Worm (Caenorhabditis elegans) whole organism, L2 larva: Measurements from ENCODE around the gene srh-24.

Experiments
- C34F6.9 ChIP-seq: fragments of 150-350 bp; optimal IDR thresholded peaks from 2 replicates; lab custom pipeline; 2014; ENCODE audit warnings: missing biosample characterization, missing genetic modification characterization
- F13H6.1 ChIP-seq: sonication (generic microtip); optimal IDR thresholded peaks from 2 replicates; lab custom pipeline; 2016; ENCODE audit warnings: missing genetic modification characterization, missing compliant biosample characterization
- ZK546.5 ChIP-seq: sonication (generic microtip); optimal IDR thresholded peaks from 2 replicates; lab custom pipeline; 2017; ENCODE audit warnings: missing biosample characterization, missing genetic modification characterization
- aly-2 ChIP-seq: fragments of 150-350 bp; optimal IDR thresholded peaks from 2 replicates; lab custom pipeline; 2014; ENCODE audit warnings: missing biosample characterization, missing genetic modification characterization
- ama-1 ChIP-seq: fragments of 150-350 bp; optimal IDR thresholded peaks from 2 replicates; lab custom pipeline; 2018; ENCODE audit warnings: inconsistent platforms
- blmp-1 ChIP-seq: sonication (generic microtip); optimal IDR thresholded peaks from 2 replicates; lab custom pipeline; 2017; ENCODE audit warnings: missing genetic modification characterization, mild to moderate bottlenecking, missing compliant biosample characterization, antibody characterized with exemption, moderate library complexity; ENCODE audit not compliant: insufficient read depth
- crh-2 ChIP-seq: sonication (generic microtip); optimal IDR thresholded peaks from 2 replicates; lab custom pipeline; 2017; ENCODE audit warnings: missing biosample characterization, missing genetic modification characterization
- dmd-4 ChIP-seq: sonication (generic microtip); optimal IDR thresholded peaks from 2 replicates; lab custom pipeline; 2017; ENCODE audit warnings: missing biosample characterization, missing genetic modification characterization
- egl-27 ChIP-seq: sonication (generic microtip); optimal IDR thresholded peaks from 3 replicates; lab custom pipeline; 2017; ENCODE audit warnings: missing biosample characterization, missing genetic modification reagents, missing genetic modification characterization
- elt-1 ChIP-seq: fragments of 150-350 bp; optimal IDR thresholded peaks from 2 replicates; lab custom pipeline; 2014; ENCODE audit warnings: missing biosample characterization, missing genetic modification characterization
- elt-3 ChIP-seq: sonication (generic microtip); optimal IDR thresholded peaks from 2 replicates; lab custom pipeline; 2017; ENCODE audit warnings: missing biosample characterization, missing genetic modification characterization
- fos-1 ChIP-seq: fragments of 150-350 bp; optimal IDR thresholded peaks from 2 replicates; lab custom pipeline; 2014; ENCODE audit warnings: missing biosample characterization, missing genetic modification characterization
- gmeb-1 ChIP-seq: fragments of 150-350 bp; optimal IDR thresholded peaks from 2 replicates; lab custom pipeline; 2014; ENCODE audit warnings: missing biosample characterization, missing genetic modification characterization
- lin-11 ChIP-seq: fragments of 150-350 bp; sonication (generic microtip); optimal IDR thresholded peaks from 2 replicates; lab custom pipeline; 2014; ENCODE audit warnings: missing biosample characterization, missing genetic modification characterization, inconsistent platforms, mixed read lengths
- lin-13 ChIP-seq: fragments of 150-350 bp; optimal IDR thresholded peaks from 2 replicates; lab custom pipeline; 2014; ENCODE audit warnings: missing biosample characterization, missing genetic modification reagents, missing genetic modification characterization
- lin-39 ChIP-seq: fragments of 150-350 bp; optimal IDR thresholded peaks from 2 replicates; lab custom pipeline; 2014; ENCODE audit warnings: missing biosample characterization, missing genetic modification reagents, missing genetic modification characterization
- lsy-2 ChIP-seq, 2 experiments: fragments of 150-350 bp in 1 of 2; sonication (generic microtip) in 1 of 2; optimal IDR thresholded peaks; 2 replicates each; lab custom pipeline; 2014 to 2017; ENCODE audit warnings: missing biosample characterization in 2 of 2, missing genetic modification characterization in 2 of 2
- mab-5 ChIP-seq: fragments of 150-350 bp; optimal IDR thresholded peaks from 2 replicates; lab custom pipeline; 2014; ENCODE audit warnings: missing biosample characterization, missing genetic modification characterization
- nhr-11 ChIP-seq: fragments of 150-350 bp; optimal IDR thresholded peaks from 2 replicates; lab custom pipeline; 2014; ENCODE audit warnings: missing biosample characterization, missing genetic modification characterization
- nhr-12 ChIP-seq: fragments of 150-350 bp; optimal IDR thresholded peaks from 2 replicates; lab custom pipeline; 2014; ENCODE audit warnings: missing biosample characterization, missing genetic modification characterization
- nhr-129 ChIP-seq: fragments of 150-350 bp; optimal IDR thresholded peaks from 2 replicates; lab custom pipeline; 2014; ENCODE audit warnings: missing biosample characterization, missing genetic modification characterization
- nhr-21 ChIP-seq: fragments of 150-350 bp; optimal IDR thresholded peaks from 2 replicates; lab custom pipeline; 2014; ENCODE audit warnings: missing biosample characterization, missing genetic modification characterization
- nhr-6 ChIP-seq: fragments of 150-350 bp; optimal IDR thresholded peaks from 2 replicates; lab custom pipeline; 2014; ENCODE audit warnings: missing biosample characterization, missing genetic modification characterization
- nhr-77 ChIP-seq: fragments of 150-350 bp; optimal IDR thresholded peaks from 2 replicates; lab custom pipeline; 2014; ENCODE audit warnings: missing biosample characterization, missing genetic modification characterization
- peb-1 ChIP-seq: fragments of 150-350 bp; optimal IDR thresholded peaks from 2 replicates; lab custom pipeline; 2014; ENCODE audit warnings: missing biosample characterization, missing genetic modification characterization
- sem-4 ChIP-seq: fragments of 150-350 bp; optimal IDR thresholded peaks from 2 replicates; lab custom pipeline; 2014; ENCODE audit warnings: missing biosample characterization, missing genetic modification reagents, missing genetic modification characterization
- skn-1 ChIP-seq: sonication (generic microtip); optimal IDR thresholded peaks from 2 replicates; lab custom pipeline; 2017; ENCODE audit warnings: missing biosample characterization, missing genetic modification characterization
- sma-3 ChIP-seq: sonication (generic microtip); optimal IDR thresholded peaks from 2 replicates; lab custom pipeline; 2016; ENCODE audit warnings: missing genetic modification reagents, missing genetic modification characterization, missing compliant biosample characterization
- sma-9 ChIP-seq, 2 experiments: fragments of 150-350 bp in 1 of 2; sonication (generic microtip) in 1 of 2; optimal IDR thresholded peaks; 2 replicates each; lab custom pipeline; 2014 to 2016; ENCODE audit warnings: missing genetic modification characterization in 2 of 2, mild to moderate bottlenecking in 1 of 2, missing biosample characterization in 1 of 2, missing compliant biosample characterization in 1 of 2, missing genetic modification reagents in 1 of 2, moderate library complexity in 1 of 2
- unc-39 ChIP-seq: fragments of 150-350 bp; optimal IDR thresholded peaks from 2 replicates; lab custom pipeline; 2014; ENCODE audit warnings: missing biosample characterization, missing genetic modification characterization
- unc-55 ChIP-seq: fragments of 150-350 bp; sonication (generic microtip); optimal IDR thresholded peaks from 3 replicates; lab custom pipeline; 2014; ENCODE audit warnings: missing biosample characterization, missing genetic modification reagents, missing genetic modification characterization
- unc-62 ChIP-seq: fragments of 150-350 bp; optimal IDR thresholded peaks from 2 replicates; lab custom pipeline; 2014; ENCODE audit warnings: missing biosample characterization, missing genetic modification reagents, missing genetic modification characterization
- ztf-11 ChIP-seq: sonication (generic microtip); optimal IDR thresholded peaks from 2 replicates; lab custom pipeline; 2017; ENCODE audit warnings: missing biosample characterization, missing genetic modification characterization
- ztf-4 ChIP-seq: fragments of 150-350 bp; optimal IDR thresholded peaks from 2 replicates; lab custom pipeline; 2014; ENCODE audit warnings: missing biosample characterization, missing genetic modification characterization

Gene srh-24

DNA sequence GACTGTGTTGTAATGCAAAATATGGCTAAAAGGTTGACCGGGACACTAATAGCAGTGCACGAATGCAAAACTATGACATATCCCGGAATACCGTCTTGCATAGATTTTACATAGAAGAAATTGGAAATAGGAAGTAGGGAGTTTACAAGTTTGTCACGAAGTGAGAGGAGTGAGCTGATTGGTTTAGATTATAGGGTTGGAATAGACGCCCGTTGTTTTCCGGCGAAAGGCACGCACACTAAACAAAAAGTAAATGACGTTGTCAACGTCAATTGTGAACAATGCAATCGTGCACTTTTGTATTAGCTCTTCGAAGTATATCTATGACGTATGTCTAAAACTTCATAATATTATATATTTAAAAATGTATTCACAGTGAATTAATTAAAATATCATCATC lies at the start of gene srh-24:
TSS of gene srh-24 (minus strand) at position 101 of the 400 bp plus-strand sequence.
- TF ChIP-seq lin-11 (tag; lab: Kevin White, UChicago) (no peak), unc-55 (GFP tag; lab: Kevin White, UChicago) (no peak), blmp-1 (tag; lab: Kevin White, UChicago) (no peak), fos-1 (tag; lab: Kevin White, UChicago) (no peak), gmeb-1 (tag; lab: Kevin White, UChicago) (no peak), lin-13 (GFP tag; lab: Kevin White, UChicago) (no peak)

DNA sequence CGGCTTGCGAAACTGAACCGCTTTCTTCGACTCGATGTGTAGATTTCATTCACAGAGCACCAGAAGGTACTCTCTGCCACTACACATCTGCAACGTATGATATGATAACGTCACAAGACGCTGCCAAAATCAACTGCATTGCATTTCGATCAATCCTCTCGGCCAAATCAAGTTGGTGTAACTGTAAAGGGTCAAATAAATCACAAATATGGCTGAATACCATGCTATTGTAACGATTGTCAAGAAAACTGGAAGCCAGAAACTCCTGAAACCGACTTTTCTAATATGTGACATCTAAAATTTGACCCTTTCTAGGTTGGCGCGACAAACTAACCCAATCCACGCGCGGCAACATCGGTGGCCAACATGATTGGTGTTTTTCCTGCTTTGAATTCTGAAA lies 49.2 kb upstream of the srh-24 start:
- TF ChIP-seq unc-39 (tag; lab: Kevin White, UChicago) (no peak), fos-1 (tag; lab: Kevin White, UChicago) (no peak), ztf-11 (tag; lab: Kevin White, UChicago) (no peak), lsy-2 (tag; optimal IDR thresholded peaks at IDR 0.05; lab: Kevin White, UChicago) (no peak), unc-62 (GFP tag; lab: Kevin White, UChicago) (no peak), elt-1 (tag; lab: Kevin White, UChicago) (no peak), elt-3 (no peak), nhr-11 (tag; lab: Kevin White, UChicago) (no peak), mab-5 (tag; lab: Kevin White, UChicago) (no peak), nhr-12 (tag; lab: Kevin White, UChicago) (no peak), skn-1 (tag; lab: Kevin White, UChicago) (no peak), ztf-4 (no peak), crh-2 (tag; lab: Kevin White, UChicago) (no peak), lin-11 (tag; lab: Kevin White, UChicago) (no peak), egl-27 (no peak), ZK546.5 (tag; lab: Kevin White, UChicago) (no peak), sem-4 (tag; lab: Kevin White, UChicago) (no peak), nhr-21 (tag; lab: Kevin White, UChicago) (no peak), lin-39 (no peak), sma-9 (GFP tag; optimal IDR thresholded peaks at IDR 0.05; lab: Kevin White, UChicago) (no peak), sma-9 (tag; optimal IDR thresholded peaks at IDR 0.05; lab: Kevin White, UChicago) (no peak)

DNA sequence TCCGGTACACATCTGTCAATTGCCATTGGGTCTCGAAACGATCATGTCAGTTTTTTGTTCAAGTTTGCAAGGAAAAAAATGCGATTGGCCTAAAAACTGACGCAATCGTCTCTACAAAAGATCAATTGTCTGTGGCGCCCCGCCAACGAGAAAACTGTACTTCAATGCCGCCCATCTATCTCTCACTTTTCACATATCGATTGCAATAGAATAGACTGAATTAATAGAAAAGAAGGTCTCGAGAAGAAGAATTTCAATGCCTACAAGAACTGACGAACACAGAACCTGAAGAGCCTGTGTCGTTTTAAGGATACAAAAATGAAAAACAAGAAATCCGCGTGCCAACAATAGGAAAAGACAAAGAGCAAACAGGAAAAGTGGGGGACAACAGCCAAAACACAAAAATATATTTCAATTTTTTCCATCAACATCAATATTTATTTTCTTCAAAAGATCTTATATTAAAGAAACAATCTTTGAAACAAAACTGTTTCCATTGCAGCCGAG lies 47.6 kb upstream of the srh-24 start:
- TF ChIP-seq nhr-6 (tag; lab: Kevin White, UChicago) (no peak), aly-2 (no peak), sma-9 (GFP tag; optimal IDR thresholded peaks at IDR 0.05; lab: Kevin White, UChicago) (peak; percentile 16), sma-9 (tag; optimal IDR thresholded peaks at IDR 0.05; lab: Kevin White, UChicago) (no peak), unc-39 (tag; lab: Kevin White, UChicago) (no peak), nhr-21 (tag; lab: Kevin White, UChicago) (no peak), elt-1 (tag; lab: Kevin White, UChicago) (no peak), unc-62 (GFP tag; lab: Kevin White, UChicago) (no peak), ama-1 (lab: Kevin White, UChicago) (peak; percentile 18), ztf-4 (no peak), nhr-129 (peak; percentile 64), peb-1 (tag; lab: Kevin White, UChicago) (no peak), mab-5 (tag; lab: Kevin White, UChicago) (no peak), F13H6.1 (tag; lab: Kevin White, UChicago) (no peak), crh-2 (tag; lab: Kevin White, UChicago) (peak; percentile 28), fos-1 (tag; lab: Kevin White, UChicago) (peak; percentile 22), sma-3 (GFP tag; lab: Kevin White, UChicago) (peak; percentile 19), nhr-77 (tag; lab: Kevin White, UChicago) (no peak), ztf-11 (tag; lab: Kevin White, UChicago) (no peak), lsy-2 (tag; optimal IDR thresholded peaks at IDR 0.05; lab: Kevin White, UChicago) (peak in 1 of 2 experiments; percentile 45)

DNA sequence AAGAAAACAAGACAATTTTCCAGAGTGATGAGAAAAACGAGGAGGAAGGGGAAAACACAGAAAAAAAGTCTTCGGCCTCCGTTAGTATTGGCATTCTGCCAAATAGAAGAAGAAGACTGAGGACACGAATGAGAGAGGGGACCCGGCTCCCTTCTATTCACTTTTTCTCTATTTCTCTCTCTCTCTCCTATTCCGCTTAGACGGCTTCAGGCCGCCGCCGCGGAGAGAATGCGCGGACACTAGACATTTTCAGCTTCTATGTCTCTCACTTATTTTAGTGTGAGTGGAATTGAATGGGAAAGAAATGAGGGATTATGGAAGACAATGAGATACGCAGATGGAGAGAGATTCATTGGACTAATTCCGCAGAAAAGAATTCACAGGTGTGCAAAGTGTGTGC lies 46.0 kb upstream of the srh-24 start:
- TF ChIP-seq dmd-4 (tag; lab: Kevin White, UChicago) (no peak), unc-55 (GFP tag; lab: Kevin White, UChicago) (peak; percentile 85), lin-11 (tag; lab: Kevin White, UChicago) (peak; percentile 5), sma-9 (GFP tag; optimal IDR thresholded peaks at IDR 0.05; lab: Kevin White, UChicago) (peak; percentile 8), sma-9 (tag; optimal IDR thresholded peaks at IDR 0.05; lab: Kevin White, UChicago) (no peak), nhr-129 (peak; percentile 13), C34F6.9 (peak; percentile 46), lsy-2 (tag; optimal IDR thresholded peaks at IDR 0.05; lab: Kevin White, UChicago) (peak in 1 of 2 experiments; percentile 22), crh-2 (tag; lab: Kevin White, UChicago) (no peak)
